Fruit fly (Drosophila melanogaster) whole organism, larva: ENCODE data around the gene Mpc1.

ENCODE experiments used
- noc ChIP-seq: fragments of 200-800 bp; sonication (Bioruptor generic); optimal IDR thresholded peaks from 3 replicates; lab custom pipeline; 2019; ENCODE audit warnings: missing biosample characterization, mild to moderate bottlenecking, missing genetic modification characterization, moderate library complexity

Mpc1 gene

dm6 chr3R:18928346-18928917, at the start of gene Mpc1:
TSS of gene Mpc1 (minus strand) at chr3R:18928659.
- no peak for TF ChIP-seq noc (tag; lab: Kevin White, UChicago)

DNA sequence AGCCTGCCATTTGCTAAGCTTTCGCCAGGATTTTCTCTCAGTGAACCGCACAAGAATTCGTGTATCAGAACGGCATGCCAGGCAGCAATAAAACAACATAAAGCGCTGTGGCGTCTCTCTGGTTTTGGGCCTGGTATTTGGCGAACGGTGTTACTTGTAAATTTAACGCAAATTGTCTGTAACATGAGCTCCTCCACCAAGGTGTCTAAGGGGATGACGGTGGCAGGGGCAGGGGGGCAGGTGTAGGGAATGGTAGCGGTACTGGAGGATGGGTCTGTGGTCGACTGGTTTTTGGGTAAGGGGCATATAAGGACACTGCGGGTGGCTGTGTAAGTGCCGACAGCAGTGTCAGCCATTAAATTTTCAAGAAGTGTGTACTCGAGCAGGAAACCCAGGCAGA, 36.4 kb upstream of the Mpc1 start:
- TF ChIP-seq noc (tag; lab: Kevin White, UChicago) = no peak

DNA sequence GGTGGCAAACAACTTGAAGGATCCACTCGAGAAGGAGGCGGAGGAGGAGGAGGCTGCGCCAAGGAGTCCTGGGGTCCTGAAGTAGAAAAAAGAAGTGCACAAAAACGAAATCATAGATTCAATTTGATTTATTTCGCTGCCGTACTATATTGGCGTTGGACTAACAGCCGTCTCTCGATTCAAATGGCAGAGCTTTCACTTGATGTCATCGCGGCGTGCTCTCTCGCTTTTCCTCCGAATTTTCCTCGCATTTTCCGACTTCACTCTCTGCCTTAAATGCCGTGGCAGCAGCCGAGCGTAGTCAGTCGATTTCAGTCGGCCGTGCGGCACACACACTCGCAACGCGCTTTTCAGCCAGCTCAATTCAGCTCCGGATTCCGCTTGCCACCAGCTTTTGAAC, 21.4 kb upstream of the Mpc1 start, which contains the start of gene CG43732:
TSS of gene CG43732 (plus strand) at position 301 of the 400 bp plus-strand sequence.
- TF ChIP-seq noc (tag; lab: Kevin White, UChicago) = no peak

- no peak for TF ChIP-seq noc (tag; lab: Kevin White, UChicago)
These were observed 20.7 kb upstream of the Mpc1 start for dm6 chr3R:18949131-18949530.

DNA sequence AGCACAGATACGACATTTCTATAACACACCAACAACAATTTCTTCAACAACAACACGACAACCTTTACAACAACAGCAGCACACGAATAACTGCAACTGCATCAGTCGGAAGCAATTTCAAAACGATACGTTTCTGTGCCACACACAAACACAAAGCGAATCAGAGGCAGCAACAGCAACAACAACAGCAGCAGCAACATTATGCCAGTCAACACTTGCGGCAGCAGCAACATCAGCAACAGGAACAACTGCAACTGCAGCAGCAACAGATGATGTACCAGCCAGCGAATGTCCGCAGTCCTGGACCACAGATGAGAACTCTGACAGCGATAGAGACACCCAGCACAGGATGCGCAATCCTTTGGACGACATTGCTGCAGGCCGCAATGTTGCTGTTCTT, 18.8 kb upstream of the Mpc1 start:
- TF ChIP-seq noc (tag; lab: Kevin White, UChicago) = no peak

dm6 chr3R:18931725-18932124, 3.3 kb upstream of the Mpc1 start:
- no peak for TF ChIP-seq noc (tag; lab: Kevin White, UChicago)

DNA sequence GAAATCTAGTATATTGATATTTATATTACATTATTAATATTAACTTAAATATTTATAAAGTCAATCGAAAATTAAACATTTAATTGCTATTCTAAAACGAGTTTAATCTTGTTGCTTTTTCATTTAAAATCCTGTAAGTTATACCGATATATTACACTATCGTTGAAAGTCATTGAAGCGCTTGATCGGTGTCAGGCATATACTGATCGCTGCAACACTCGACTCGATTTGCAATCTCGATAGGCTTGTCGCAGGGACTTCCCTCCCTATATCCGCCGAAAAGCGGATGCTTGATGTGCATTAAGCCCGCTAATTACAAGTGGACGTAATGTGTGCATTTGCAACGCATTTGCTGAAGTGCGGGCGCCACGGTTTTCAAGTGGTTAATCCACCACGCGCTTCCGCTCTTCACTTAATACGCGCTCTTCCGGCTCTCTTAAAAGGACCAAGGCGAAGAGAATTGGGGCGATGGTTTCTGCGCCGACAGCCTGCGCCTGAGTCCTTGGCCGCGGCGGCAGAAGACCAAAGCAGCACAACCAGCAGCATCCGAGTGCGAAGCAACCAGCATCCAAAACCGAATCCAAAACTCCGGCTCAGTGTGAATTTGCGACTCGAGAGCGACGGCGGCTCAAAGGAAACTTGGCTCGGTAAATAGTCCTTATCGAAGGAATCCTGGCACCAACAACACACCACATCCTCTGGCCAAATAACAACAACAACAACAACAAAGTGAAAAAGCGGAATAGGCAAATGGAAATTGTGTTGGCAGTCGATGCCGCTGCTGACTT, 653 bp upstream of the Mpc1 start, which contains the start of gene CG42613:
TSS of gene CG42613 (plus strand) at position 279 of the 788 bp plus-strand sequence.
- no peak for TF ChIP-seq noc (tag; lab: Kevin White, UChicago)

dm6 chr3R:18924636-18924977, 3.9 kb downstream of the Mpc1 start:
- TF ChIP-seq noc (tag; lab: Kevin White, UChicago) = no peak

DNA sequence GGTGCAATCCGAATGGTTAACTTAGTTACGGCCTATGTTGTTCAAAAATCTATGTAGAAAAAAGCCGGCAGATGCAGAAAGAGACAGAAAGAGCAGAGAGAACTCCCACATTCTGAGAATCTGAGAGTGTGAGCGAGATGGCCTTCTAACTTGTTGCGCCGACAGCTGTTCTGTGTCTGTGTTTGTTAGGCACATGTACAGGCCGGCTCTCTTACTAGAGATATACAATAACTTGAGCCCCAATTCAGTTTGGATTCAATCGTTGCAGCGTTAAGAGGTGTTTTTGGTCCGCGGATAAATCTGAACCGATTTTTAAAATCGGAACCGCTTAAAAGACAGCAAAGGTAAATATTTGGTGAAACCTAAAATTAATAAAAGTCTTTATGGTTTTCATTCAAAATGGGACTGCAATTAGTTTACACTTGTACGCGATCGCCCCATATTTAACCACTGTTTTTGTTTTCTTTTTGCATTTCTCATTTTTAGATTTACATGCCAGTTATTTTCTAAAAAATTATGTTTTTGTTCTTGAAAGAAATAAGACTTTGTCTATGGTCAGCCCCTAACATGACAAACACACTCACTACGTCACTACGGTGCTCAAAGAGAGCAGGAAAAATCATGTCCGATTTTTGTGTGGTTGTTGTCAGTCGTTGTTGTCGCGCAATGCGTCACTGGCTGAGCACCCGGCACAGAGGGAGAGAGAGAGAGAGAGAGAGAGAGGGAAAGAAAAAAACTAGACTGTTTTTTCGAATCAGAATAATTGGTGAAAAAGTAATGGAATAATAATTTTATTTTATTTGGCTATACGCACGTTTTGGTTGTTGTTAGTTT, 4.4 kb downstream of the Mpc1 start:
- no peak for TF ChIP-seq noc (tag; lab: Kevin White, UChicago)

- no peak for TF ChIP-seq noc (tag; lab: Kevin White, UChicago)
These were observed 5.2 kb downstream of the Mpc1 start for dm6 chr3R:18923208-18923761.

dm6 chr3R:18918872-18919339, 9.6 kb downstream of the Mpc1 start:
- peak; percentile 71 for TF ChIP-seq noc (tag; lab: Kevin White, UChicago)

- peak; percentile 60 for TF ChIP-seq noc (tag; lab: Kevin White, UChicago)
These were observed 10.2 kb downstream of the Mpc1 start for dm6 chr3R:18917976-18918871.

DNA sequence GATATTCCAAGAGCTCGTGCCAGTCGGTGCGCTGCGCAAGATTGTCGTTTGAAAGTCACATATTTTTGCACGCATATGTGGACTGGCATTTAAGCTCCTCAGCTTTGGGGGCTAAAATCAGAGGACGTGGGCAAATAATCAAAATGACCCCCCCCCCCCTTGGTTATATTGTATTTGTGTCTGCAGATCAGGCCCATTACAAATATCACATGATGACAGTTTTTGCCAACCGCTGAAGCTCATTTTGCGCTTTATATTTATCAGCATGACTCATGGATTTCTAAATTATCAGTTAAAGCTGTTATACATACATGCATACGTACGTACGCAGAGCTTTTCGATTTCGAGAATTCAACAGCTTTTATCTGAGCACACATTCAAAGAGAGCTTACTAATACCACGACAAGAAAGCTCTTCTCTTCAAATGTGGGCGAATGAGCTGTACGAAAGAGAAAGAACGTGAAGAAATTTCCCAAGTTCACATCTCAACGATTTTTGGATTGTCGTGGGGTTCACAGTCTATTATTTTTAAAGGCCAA, 11.7 kb downstream of the Mpc1 start:
- TF ChIP-seq noc (tag; lab: Kevin White, UChicago) = peak; percentile 82

DNA sequence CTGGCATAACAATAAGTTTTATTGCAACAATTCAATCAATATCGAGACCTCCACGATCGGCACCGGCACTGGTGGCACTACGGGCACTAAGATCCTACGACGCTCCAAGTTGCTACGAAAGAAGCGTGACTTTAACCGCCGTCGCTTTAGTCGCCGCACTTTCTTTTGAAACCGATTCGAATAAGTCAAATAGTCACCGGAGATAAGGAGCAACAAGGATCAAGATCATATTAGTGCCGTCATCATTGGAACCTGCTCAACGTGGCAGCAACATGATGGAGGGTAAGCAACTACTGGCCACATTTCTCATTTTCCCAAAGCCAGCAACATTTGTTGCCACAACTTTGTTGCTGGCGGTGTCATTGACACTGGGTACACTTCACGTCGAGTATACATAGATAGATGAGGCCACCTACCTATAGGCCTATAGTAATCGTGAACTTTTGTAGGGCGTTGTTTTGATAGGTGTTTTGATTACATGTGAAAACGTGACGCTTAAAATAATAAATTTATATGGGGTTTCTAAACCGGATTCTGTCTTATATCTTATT, 12.7 kb downstream of the Mpc1 start:
- TF ChIP-seq noc (tag; lab: Kevin White, UChicago) = no peak
